Worm (Caenorhabditis elegans): ENCODE measurements around the gene C15H11.11.

Gene C15H11.11

DNA sequence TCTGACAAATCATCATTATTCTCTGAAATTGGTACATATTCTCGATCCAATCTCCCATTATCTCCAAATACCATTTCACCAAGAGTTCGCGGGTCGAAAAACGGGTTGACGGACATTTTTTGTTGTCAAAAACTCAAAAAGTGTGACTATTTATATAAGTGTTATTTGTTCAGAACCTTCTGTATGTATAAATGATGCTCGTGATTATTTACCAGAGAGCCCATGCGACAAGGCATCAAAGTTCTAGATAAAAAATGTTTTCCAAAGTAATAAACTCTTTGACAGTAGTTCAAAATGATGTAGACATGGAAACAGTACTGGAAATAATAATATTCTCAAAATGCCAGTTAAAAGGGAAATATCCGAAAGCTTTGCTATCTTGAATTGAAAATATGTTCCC lies 47.4 kb downstream of the C15H11.11 start:
- no peak for TF ChIP-seq unc-39 (tag; optimal IDR thresholded peaks at IDR 0.05)
- no peak for TF ChIP-seq lsy-2 (tag; optimal IDR thresholded peaks at IDR 0.05)
- TF ChIP-seq M03D4.4 (tag; optimal IDR thresholded peaks at IDR 0.05) = no peak
- no peak for TF ChIP-seq mab-5 (tag; optimal IDR thresholded peaks at IDR 0.05)
- no peak for TF ChIP-seq ceh-83 (GFP tag; optimal IDR thresholded peaks at IDR 0.05)
- no peak for TF ChIP-seq ham-2 (GFP tag; optimal IDR thresholded peaks at IDR 0.05)
- no peak for TF ChIP-seq tbx-8 (GFP tag; optimal IDR thresholded peaks at IDR 0.05)
- no peak for TF ChIP-seq nhr-76 (tag; optimal IDR thresholded peaks at IDR 0.05)
- no peak for TF ChIP-seq snpc-4 (tag; optimal IDR thresholded peaks at IDR 0.05)
- TF ChIP-seq ces-1 (GFP tag; optimal IDR thresholded peaks at IDR 0.05) = no peak
- TF ChIP-seq ceh-43 (GFP tag; optimal IDR thresholded peaks at IDR 0.05) = no peak
- TF ChIP-seq lin-32 (GFP tag; optimal IDR thresholded peaks at IDR 0.05) = no peak
- TF ChIP-seq elt-3 (tag; optimal IDR thresholded peaks at IDR 0.05) = no peak
- no peak for TF ChIP-seq zip-8 (tag; optimal IDR thresholded peaks at IDR 0.05)
- TF ChIP-seq unc-62 (GFP tag; optimal IDR thresholded peaks at IDR 0.05) = no peak
- no peak for TF ChIP-seq nhr-28 (tag; optimal IDR thresholded peaks at IDR 0.05)
- TF ChIP-seq pha-4 (tag; optimal IDR thresholded peaks at IDR 0.05) = no peak
- no peak for TF ChIP-seq blmp-1 (tag; optimal IDR thresholded peaks at IDR 0.05)
- no peak for TF ChIP-seq mls-2 (tag; optimal IDR thresholded peaks at IDR 0.05)

DNA sequence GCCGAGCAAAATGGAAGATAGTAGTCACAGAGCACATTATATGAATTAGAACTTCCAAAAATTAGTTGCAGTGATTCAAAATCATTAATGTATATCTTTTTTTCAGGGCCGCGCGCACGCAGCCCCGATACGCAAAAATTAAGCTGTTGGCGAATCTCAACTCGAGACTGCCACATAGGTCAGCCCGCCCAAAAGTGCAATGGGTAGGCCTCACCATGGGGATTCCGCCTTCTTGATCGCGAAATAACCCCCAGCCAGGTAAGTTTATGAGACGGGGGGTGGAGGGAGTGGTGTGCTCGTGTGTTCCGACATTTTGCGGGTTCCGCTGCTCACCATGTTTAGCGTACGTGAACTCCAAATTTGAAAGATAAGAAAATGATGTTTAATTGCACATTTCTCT lies 47.8 kb downstream of the C15H11.11 start, which contains the start of gene F08H9.3:
TSS of gene F08H9.3 (minus strand) at position 252 of the 400 bp plus-strand sequence.
- TF ChIP-seq cnd-1 (tag; optimal IDR thresholded peaks at IDR 0.05) (peak; percentile 7), drap-1 (GFP tag; optimal IDR thresholded peaks at IDR 0.05) (peak; percentile 14)

DNA sequence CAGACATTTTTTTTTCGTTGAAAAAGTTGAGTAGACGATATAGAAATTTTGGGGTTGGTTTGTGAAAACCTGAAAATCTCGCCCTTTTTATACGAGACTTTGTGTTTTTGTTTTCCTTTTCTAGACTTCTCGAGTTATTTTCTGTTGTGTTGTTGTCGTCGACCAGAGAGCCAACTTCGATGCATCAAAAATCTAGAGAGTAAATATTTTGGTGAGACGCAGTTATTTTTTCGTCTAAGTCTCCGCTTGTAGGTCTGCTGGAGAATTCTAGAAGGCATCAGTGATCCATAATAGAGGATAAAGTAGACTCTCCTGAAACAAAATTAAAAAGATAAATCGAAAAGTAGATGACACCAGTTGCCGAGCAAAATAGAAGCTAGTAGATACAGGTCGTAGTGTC lies 49.1 kb downstream of the C15H11.11 start, which contains the start of gene F08H9.4:
TSS of gene F08H9.4 (minus strand) at position 61 of the 400 bp plus-strand sequence.
- TF ChIP-seq ceh-83 (GFP tag; optimal IDR thresholded peaks at IDR 0.05) (no peak), ces-1 (GFP tag; optimal IDR thresholded peaks at IDR 0.05) (no peak), nhr-2 (tag; optimal IDR thresholded peaks at IDR 0.05) (no peak), elt-3 (tag; optimal IDR thresholded peaks at IDR 0.05) (no peak), lsy-2 (tag; optimal IDR thresholded peaks at IDR 0.05) (no peak)

Data from whole organism, mixed stage, embryonic.